Worm (Caenorhabditis elegans): ENCODE data around the gene F45D11.7.

ce11 chrII:999493-999892 is 5.2 kb downstream of the F45D11.7 start, which contains the start of gene fbxb-29:
- TF ChIP-seq him-1 (tag; optimal IDR thresholded peaks at IDR 0.05): no peak
- TF ChIP-seq W03F9.2 (tag; optimal IDR thresholded peaks at IDR 0.05): no peak
- no peak for TF ChIP-seq dao-5 (tag; optimal IDR thresholded peaks at IDR 0.05)

All from whole organism, L4/young adult.